Fruit fly (Drosophila melanogaster): Measurements from ENCODE around the gene CG31883.
A peak's percentile ranks its signal among the peaks of the same experiment; 100 is the strongest.

Gene CG31883

dm6 chr2L:9528215-9528614 is at the start of gene CG31883:
TSS of gene CG31883 (plus strand) at chr2L:9528515.
- TF ChIP-seq pan (optimal IDR thresholded peaks at IDR 0.05) (no peak), psq (optimal IDR thresholded peaks at IDR 0.05) (no peak), CG8478 (optimal IDR thresholded peaks at IDR 0.05) (no peak), EcR (GFP tag; optimal IDR thresholded peaks at IDR 0.05) (no peak), Dll (optimal IDR thresholded peaks at IDR 0.05) (no peak), usp (GFP tag; optimal IDR thresholded peaks at IDR 0.05) (no peak)

dm6 chr2L:9487468-9487867 is 40.8 kb upstream of the CG31883 start:
- TF ChIP-seq psq (optimal IDR thresholded peaks at IDR 0.05) (no peak), EcR (GFP tag; optimal IDR thresholded peaks at IDR 0.05) (no peak), Dll (optimal IDR thresholded peaks at IDR 0.05) (no peak), CG8478 (optimal IDR thresholded peaks at IDR 0.05) (no peak), usp (GFP tag; optimal IDR thresholded peaks at IDR 0.05) (no peak), pan (optimal IDR thresholded peaks at IDR 0.05) (no peak)

dm6 chr2L:9490788-9491187 is 37.5 kb upstream of the CG31883 start:
- no peak for TF ChIP-seq CG8478 (optimal IDR thresholded peaks at IDR 0.05)
- TF ChIP-seq Dll (optimal IDR thresholded peaks at IDR 0.05): no peak
- TF ChIP-seq pan (optimal IDR thresholded peaks at IDR 0.05): no peak
- TF ChIP-seq EcR (GFP tag; optimal IDR thresholded peaks at IDR 0.05): no peak
- no peak for TF ChIP-seq usp (GFP tag; optimal IDR thresholded peaks at IDR 0.05)
- TF ChIP-seq psq (optimal IDR thresholded peaks at IDR 0.05): no peak

dm6 chr2L:9493375-9494263 is 34.7 kb upstream of the CG31883 start:
- no peak for TF ChIP-seq CG8478 (optimal IDR thresholded peaks at IDR 0.05)
- peak in 1 of 2 experiments; percentile 59 for TF ChIP-seq EcR (GFP tag; optimal IDR thresholded peaks at IDR 0.05)

- TF ChIP-seq usp (GFP tag; optimal IDR thresholded peaks at IDR 0.05) (no peak), Dll (optimal IDR thresholded peaks at IDR 0.05) (no peak), CG8478 (optimal IDR thresholded peaks at IDR 0.05) (no peak), psq (optimal IDR thresholded peaks at IDR 0.05) (peak; percentile 3)
These were observed 33.5 kb upstream of the CG31883 start, which contains the start of gene Gdi for dm6 chr2L:9494663-9495417. TSS of gene Gdi (minus strand) at chr2L:9494876.

dm6 chr2L:9495418-9495779 is 32.9 kb upstream of the CG31883 start, which contains the start of gene CG33298:
TSS of gene CG33298 (plus strand) at chr2L:9495474.
- no peak for TF ChIP-seq Dll (optimal IDR thresholded peaks at IDR 0.05)
- TF ChIP-seq CG8478 (optimal IDR thresholded peaks at IDR 0.05): no peak
- TF ChIP-seq psq (optimal IDR thresholded peaks at IDR 0.05): no peak
- TF ChIP-seq EcR (GFP tag; optimal IDR thresholded peaks at IDR 0.05): no peak

- TF ChIP-seq usp (GFP tag; optimal IDR thresholded peaks at IDR 0.05) (no peak), pan (optimal IDR thresholded peaks at IDR 0.05) (no peak), EcR (GFP tag; optimal IDR thresholded peaks at IDR 0.05) (no peak), Dll (optimal IDR thresholded peaks at IDR 0.05) (no peak), CG8478 (optimal IDR thresholded peaks at IDR 0.05) (no peak), psq (optimal IDR thresholded peaks at IDR 0.05) (no peak)
These were observed 32.4 kb upstream of the CG31883 start for dm6 chr2L:9495870-9496269.

- TF ChIP-seq usp (GFP tag; optimal IDR thresholded peaks at IDR 0.05) (no peak), EcR (GFP tag; optimal IDR thresholded peaks at IDR 0.05) (peak in 1 of 2 experiments; percentile 15)
These were observed 31.7 kb upstream of the CG31883 start for dm6 chr2L:9496378-9497284.

dm6 chr2L:9497285-9497660 is 31.0 kb upstream of the CG31883 start:
- TF ChIP-seq EcR (GFP tag; optimal IDR thresholded peaks at IDR 0.05) (peak in 1 of 2 experiments; percentile 61), usp (GFP tag; optimal IDR thresholded peaks at IDR 0.05) (no peak)

dm6 chr2L:9498185-9498984 is 29.9 kb upstream of the CG31883 start:
- no peak for TF ChIP-seq psq (optimal IDR thresholded peaks at IDR 0.05)
- TF ChIP-seq pan (optimal IDR thresholded peaks at IDR 0.05): no peak
- no peak for TF ChIP-seq CG8478 (optimal IDR thresholded peaks at IDR 0.05)
- no peak for TF ChIP-seq Dll (optimal IDR thresholded peaks at IDR 0.05)
- no peak for TF ChIP-seq EcR (GFP tag; optimal IDR thresholded peaks at IDR 0.05)
- TF ChIP-seq usp (GFP tag; optimal IDR thresholded peaks at IDR 0.05): no peak

- TF ChIP-seq pan (optimal IDR thresholded peaks at IDR 0.05): no peak
- no peak for TF ChIP-seq usp (GFP tag; optimal IDR thresholded peaks at IDR 0.05)
- TF ChIP-seq CG8478 (optimal IDR thresholded peaks at IDR 0.05): no peak
- no peak for TF ChIP-seq psq (optimal IDR thresholded peaks at IDR 0.05)
- no peak for TF ChIP-seq Dll (optimal IDR thresholded peaks at IDR 0.05)
- no peak for TF ChIP-seq EcR (GFP tag; optimal IDR thresholded peaks at IDR 0.05)
These were observed 29.4 kb upstream of the CG31883 start for dm6 chr2L:9498985-9499249.
